Worm (Caenorhabditis elegans) whole organism, L2 larva: ENCODE results near the gene Y69E1A.1.

ENCODE experiments used
- C34F6.9 ChIP-seq: fragments of 150-350 bp; optimal IDR thresholded peaks from 2 replicates; lab custom pipeline; 2014; ENCODE audit warnings: missing biosample characterization, missing genetic modification characterization
- F13H6.1 ChIP-seq: sonication (generic microtip); optimal IDR thresholded peaks from 2 replicates; lab custom pipeline; 2016; ENCODE audit warnings: missing genetic modification characterization, missing compliant biosample characterization
- R02D3.7 ChIP-seq: fragments of 150-350 bp; optimal IDR thresholded peaks from 2 replicates; lab custom pipeline; 2014; ENCODE audit warnings: missing biosample characterization, missing genetic modification characterization
- alr-1 ChIP-seq: fragments of 150-350 bp; optimal IDR thresholded peaks from 2 replicates; lab custom pipeline; 2014; ENCODE audit warnings: missing biosample characterization, missing genetic modification characterization
- blmp-1 ChIP-seq: sonication (generic microtip); optimal IDR thresholded peaks from 2 replicates; lab custom pipeline; 2017; ENCODE audit warnings: missing genetic modification characterization, mild to moderate bottlenecking, missing compliant biosample characterization, antibody characterized with exemption, moderate library complexity; ENCODE audit not compliant: insufficient read depth
- ceh-16 ChIP-seq: fragments of 150-350 bp; optimal IDR thresholded peaks from 2 replicates; lab custom pipeline; 2014; ENCODE audit warnings: missing biosample characterization, missing genetic modification characterization
- ceh-82 ChIP-seq: fragments of 150-350 bp; optimal IDR thresholded peaks from 2 replicates; lab custom pipeline; 2014; ENCODE audit warnings: missing biosample characterization, missing genetic modification characterization
- crh-2 ChIP-seq: sonication (generic microtip); optimal IDR thresholded peaks from 2 replicates; lab custom pipeline; 2017; ENCODE audit warnings: missing biosample characterization, missing genetic modification characterization
- dmd-4 ChIP-seq: sonication (generic microtip); optimal IDR thresholded peaks from 2 replicates; lab custom pipeline; 2017; ENCODE audit warnings: missing biosample characterization, missing genetic modification characterization
- egl-27 ChIP-seq: sonication (generic microtip); optimal IDR thresholded peaks from 3 replicates; lab custom pipeline; 2017; ENCODE audit warnings: missing biosample characterization, missing genetic modification reagents, missing genetic modification characterization
- elt-1 ChIP-seq: fragments of 150-350 bp; optimal IDR thresholded peaks from 2 replicates; lab custom pipeline; 2014; ENCODE audit warnings: missing biosample characterization, missing genetic modification characterization
- elt-3 ChIP-seq: sonication (generic microtip); optimal IDR thresholded peaks from 2 replicates; lab custom pipeline; 2017; ENCODE audit warnings: missing biosample characterization, missing genetic modification characterization
- fos-1 ChIP-seq: fragments of 150-350 bp; optimal IDR thresholded peaks from 2 replicates; lab custom pipeline; 2014; ENCODE audit warnings: missing biosample characterization, missing genetic modification characterization
- gmeb-1 ChIP-seq: fragments of 150-350 bp; optimal IDR thresholded peaks from 2 replicates; lab custom pipeline; 2014; ENCODE audit warnings: missing biosample characterization, missing genetic modification characterization
- lin-11 ChIP-seq: fragments of 150-350 bp; sonication (generic microtip); optimal IDR thresholded peaks from 2 replicates; lab custom pipeline; 2014; ENCODE audit warnings: missing biosample characterization, missing genetic modification characterization, inconsistent platforms, mixed read lengths
- lsy-2 ChIP-seq, 2 experiments: fragments of 150-350 bp in 1 of 2; sonication (generic microtip) in 1 of 2; optimal IDR thresholded peaks; 2 replicates each; lab custom pipeline; 2014 to 2017; ENCODE audit warnings: missing biosample characterization in 2 of 2, missing genetic modification characterization in 2 of 2
- mab-5 ChIP-seq: fragments of 150-350 bp; optimal IDR thresholded peaks from 2 replicates; lab custom pipeline; 2014; ENCODE audit warnings: missing biosample characterization, missing genetic modification characterization
- mdl-1 ChIP-seq, 2 experiments: fragments of 150-350 bp in 1 of 2; sonication (generic microtip) in 1 of 2; optimal IDR thresholded peaks; 2 replicates each; lab custom pipeline; 2017; ENCODE audit warnings: missing biosample characterization in 2 of 2, missing genetic modification characterization in 2 of 2
- nhr-10 ChIP-seq: sonication (generic microtip); optimal IDR thresholded peaks from 2 replicates; lab custom pipeline; 2017; ENCODE audit warnings: missing biosample characterization, missing genetic modification characterization
- nhr-12 ChIP-seq: fragments of 150-350 bp; optimal IDR thresholded peaks from 2 replicates; lab custom pipeline; 2014; ENCODE audit warnings: missing biosample characterization, missing genetic modification characterization
- nhr-129 ChIP-seq: fragments of 150-350 bp; optimal IDR thresholded peaks from 2 replicates; lab custom pipeline; 2014; ENCODE audit warnings: missing biosample characterization, missing genetic modification characterization
- nhr-21 ChIP-seq: fragments of 150-350 bp; optimal IDR thresholded peaks from 2 replicates; lab custom pipeline; 2014; ENCODE audit warnings: missing biosample characterization, missing genetic modification characterization
- nhr-25 ChIP-seq: fragments of 150-350 bp; sonication (generic microtip); optimal IDR thresholded peaks from 3 replicates; lab custom pipeline; 2014; ENCODE audit warnings: missing biosample characterization, missing genetic modification characterization
- nhr-6 ChIP-seq: fragments of 150-350 bp; optimal IDR thresholded peaks from 2 replicates; lab custom pipeline; 2014; ENCODE audit warnings: missing biosample characterization, missing genetic modification characterization
- nhr-77 ChIP-seq: fragments of 150-350 bp; optimal IDR thresholded peaks from 2 replicates; lab custom pipeline; 2014; ENCODE audit warnings: missing biosample characterization, missing genetic modification characterization
- peb-1 ChIP-seq: fragments of 150-350 bp; optimal IDR thresholded peaks from 2 replicates; lab custom pipeline; 2014; ENCODE audit warnings: missing biosample characterization, missing genetic modification characterization
- sma-3 ChIP-seq: sonication (generic microtip); optimal IDR thresholded peaks from 2 replicates; lab custom pipeline; 2016; ENCODE audit warnings: missing genetic modification reagents, missing genetic modification characterization, missing compliant biosample characterization
- sma-9 ChIP-seq, 2 experiments: fragments of 150-350 bp in 1 of 2; sonication (generic microtip) in 1 of 2; optimal IDR thresholded peaks; 2 replicates each; lab custom pipeline; 2014 to 2016; ENCODE audit warnings: missing genetic modification characterization in 2 of 2, mild to moderate bottlenecking in 1 of 2, missing biosample characterization in 1 of 2, missing compliant biosample characterization in 1 of 2, missing genetic modification reagents in 1 of 2, moderate library complexity in 1 of 2
- unc-55 ChIP-seq: fragments of 150-350 bp; sonication (generic microtip); optimal IDR thresholded peaks from 3 replicates; lab custom pipeline; 2014; ENCODE audit warnings: missing biosample characterization, missing genetic modification reagents, missing genetic modification characterization
- unc-62 ChIP-seq: fragments of 150-350 bp; optimal IDR thresholded peaks from 2 replicates; lab custom pipeline; 2014; ENCODE audit warnings: missing biosample characterization, missing genetic modification reagents, missing genetic modification characterization
- zag-1 ChIP-seq: fragments of 150-350 bp; optimal IDR thresholded peaks from 2 replicates; lab custom pipeline; 2014; ENCODE audit warnings: missing biosample characterization, missing genetic modification characterization
- ztf-11 ChIP-seq: sonication (generic microtip); optimal IDR thresholded peaks from 2 replicates; lab custom pipeline; 2017; ENCODE audit warnings: missing biosample characterization, missing genetic modification characterization

Gene Y69E1A.1

ce11 chrIV:10971636-10972199 is 23.0 kb upstream of the Y69E1A.1 start:
- no peak for TF ChIP-seq elt-3 (tag; lab: Kevin White, UChicago)
- TF ChIP-seq sma-3: peak; percentile 41
- peak; percentile 26 for TF ChIP-seq gmeb-1 (tag; lab: Kevin White, UChicago)
- peak; percentile 78 for TF ChIP-seq nhr-25
- TF ChIP-seq zag-1 (tag; lab: Kevin White, UChicago): no peak
- no peak for TF ChIP-seq nhr-12 (tag; lab: Kevin White, UChicago)
- TF ChIP-seq blmp-1: peak; percentile 47
- TF ChIP-seq sma-9 (GFP tag; optimal IDR thresholded peaks at IDR 0.05; lab: Kevin White, UChicago): peak; percentile 58
- no peak for TF ChIP-seq sma-9 (tag; optimal IDR thresholded peaks at IDR 0.05; lab: Kevin White, UChicago)
- peak; percentile 25 for TF ChIP-seq ceh-16
- TF ChIP-seq egl-27 (tag; lab: Kevin White, UChicago): peak; percentile 27
- TF ChIP-seq mdl-1 (tag; optimal IDR thresholded peaks at IDR 0.05; lab: Kevin White, UChicago): peak in 1 of 2 experiments; percentile 23
- TF ChIP-seq F13H6.1 (tag; lab: Kevin White, UChicago): peak; percentile 35
- TF ChIP-seq nhr-6 (tag; lab: Kevin White, UChicago): peak; percentile 47
- TF ChIP-seq nhr-129 (tag; lab: Kevin White, UChicago): peak; percentile 63
- TF ChIP-seq nhr-21 (tag; lab: Kevin White, UChicago): no peak
- TF ChIP-seq fos-1 (tag; lab: Kevin White, UChicago): peak; percentile 29
- peak in 1 of 2 experiments; percentile 4 for TF ChIP-seq lsy-2 (tag; optimal IDR thresholded peaks at IDR 0.05; lab: Kevin White, UChicago)
- no peak for TF ChIP-seq unc-62 (GFP tag; lab: Kevin White, UChicago)
- TF ChIP-seq, all 48 proteins: peak for 13

ce11 chrIV:10970767-10971166 is 22.1 kb upstream of the Y69E1A.1 start:
- TF ChIP-seq nhr-77 (tag; lab: Kevin White, UChicago) (no peak), unc-62 (GFP tag; lab: Kevin White, UChicago) (no peak), ztf-11 (tag; lab: Kevin White, UChicago) (no peak), C34F6.9 (tag; lab: Kevin White, UChicago) (no peak), crh-2 (tag; lab: Kevin White, UChicago) (no peak), zag-1 (tag; lab: Kevin White, UChicago) (no peak), peb-1 (tag; lab: Kevin White, UChicago) (no peak)

DNA sequence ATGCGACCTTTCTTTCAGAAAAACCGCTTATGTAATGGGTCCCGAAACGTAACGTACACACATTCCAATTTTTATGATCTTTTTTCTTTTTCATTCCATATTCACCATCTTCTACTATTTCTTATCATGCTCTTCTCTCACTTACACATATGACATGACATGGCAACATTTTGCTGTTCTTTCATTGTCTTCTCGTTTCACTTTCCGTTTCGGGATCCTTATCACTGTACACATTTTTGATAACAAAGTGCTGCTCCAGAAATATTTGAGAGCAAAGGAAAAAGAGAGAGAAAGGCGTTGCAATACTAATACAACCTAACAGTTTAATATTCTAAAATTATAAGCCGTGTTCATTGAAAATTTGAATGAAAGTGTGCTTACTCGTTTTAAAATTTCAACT is 21.6 kb upstream of the Y69E1A.1 start:
- TF ChIP-seq gmeb-1 (tag; lab: Kevin White, UChicago) (peak; percentile 21), mdl-1 (tag; optimal IDR thresholded peaks at IDR 0.05; lab: Kevin White, UChicago) (no peak), nhr-10 (tag; lab: Kevin White, UChicago) (no peak), nhr-77 (tag; lab: Kevin White, UChicago) (no peak), fos-1 (tag; lab: Kevin White, UChicago) (peak; percentile 97), lin-11 (tag; lab: Kevin White, UChicago) (no peak), peb-1 (tag; lab: Kevin White, UChicago) (no peak), crh-2 (tag; lab: Kevin White, UChicago) (peak; percentile 57), ceh-82 (tag; lab: Kevin White, UChicago) (no peak), unc-55 (GFP tag; lab: Kevin White, UChicago) (no peak), nhr-12 (tag; lab: Kevin White, UChicago) (no peak), dmd-4 (tag; lab: Kevin White, UChicago) (no peak), elt-1 (tag; lab: Kevin White, UChicago) (no peak), alr-1 (no peak), nhr-25 (no peak), lsy-2 (tag; optimal IDR thresholded peaks at IDR 0.05; lab: Kevin White, UChicago) (no peak), nhr-21 (tag; lab: Kevin White, UChicago) (no peak), egl-27 (tag; lab: Kevin White, UChicago) (no peak), sma-9 (GFP tag; optimal IDR thresholded peaks at IDR 0.05; lab: Kevin White, UChicago) (peak; percentile 69), sma-9 (tag; optimal IDR thresholded peaks at IDR 0.05; lab: Kevin White, UChicago) (no peak), ztf-11 (tag; lab: Kevin White, UChicago) (no peak), unc-62 (GFP tag; lab: Kevin White, UChicago) (no peak)

DNA sequence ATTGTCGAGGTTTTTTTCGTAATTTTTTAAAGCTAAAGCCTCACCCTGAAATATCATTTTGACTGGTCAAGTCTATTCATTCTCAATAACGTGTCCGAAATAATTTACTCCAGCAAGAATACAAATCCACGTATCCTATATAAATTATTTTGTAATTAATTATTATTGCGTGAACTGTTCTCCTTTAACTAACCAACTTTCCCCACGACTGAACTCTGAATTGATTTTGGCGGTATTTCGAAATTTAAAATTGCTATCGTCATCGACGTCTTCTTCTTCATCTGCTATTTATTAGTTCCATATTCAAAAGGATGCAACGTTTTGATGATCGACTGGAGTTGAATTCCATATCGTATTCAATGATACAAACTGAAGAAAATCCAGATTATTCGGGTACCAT is 17.7 kb upstream of the Y69E1A.1 start, which contains the start of the genes aqp-3 and Y69E1A.8:
Gene aqp-3 (minus strand): TSS at position 101 of the 400 bp plus-strand sequence.
Gene Y69E1A.8 (plus strand): TSS at position 246 of the 400 bp plus-strand sequence.
- TF ChIP-seq R02D3.7 (tag; lab: Kevin White, UChicago) (no peak), nhr-129 (tag; lab: Kevin White, UChicago) (no peak), crh-2 (tag; lab: Kevin White, UChicago) (no peak), mab-5 (tag; lab: Kevin White, UChicago) (no peak), unc-62 (GFP tag; lab: Kevin White, UChicago) (no peak)
